Worm (Caenorhabditis elegans) whole organism, mixed stage, embryonic: Measurements from ENCODE around the gene H06I04.3.

Experiments
- M03D4.4 ChIP-seq: sonication (generic microtip); optimal IDR thresholded peaks from 2 replicates; lab custom pipeline; 2017; ENCODE audit warnings: mild to moderate bottlenecking, missing genetic modification characterization, missing compliant biosample characterization
- bed-3 ChIP-seq: fragments of 200-800 bp; sonication (Bioruptor generic); optimal IDR thresholded peaks from 3 replicates; lab custom pipeline; 2018; ENCODE audit warnings: mild to moderate bottlenecking, missing genetic modification characterization, moderate library complexity, missing compliant biosample characterization
- blmp-1 ChIP-seq: fragments of 150-350 bp; optimal IDR thresholded peaks from 2 replicates; lab custom pipeline; 2014; ENCODE audit warnings: missing biosample characterization, missing genetic modification characterization
- ceh-39 ChIP-seq: fragments of 150-350 bp; optimal IDR thresholded peaks from 2 replicates; lab custom pipeline; 2014; ENCODE audit warnings: missing biosample characterization, missing genetic modification characterization
- ceh-43 ChIP-seq: fragments of 200-800 bp; sonication (Bioruptor generic); optimal IDR thresholded peaks from 2 replicates; lab custom pipeline; 2018; ENCODE audit warnings: mild to moderate bottlenecking, missing genetic modification characterization, moderate library complexity, missing compliant biosample characterization
- ces-1 ChIP-seq: fragments of 150-350 bp; optimal IDR thresholded peaks from 2 replicates; lab custom pipeline; 2014; ENCODE audit warnings: missing biosample characterization, missing genetic modification reagents, missing genetic modification characterization
- cnd-1 ChIP-seq: fragments of 200-800 bp; sonication (Bioruptor generic); optimal IDR thresholded peaks from 2 replicates; lab custom pipeline; 2018; ENCODE audit warnings: mild to moderate bottlenecking, missing genetic modification characterization, missing compliant biosample characterization
- drap-1 ChIP-seq: fragments of 200-800 bp; sonication (Bioruptor generic); optimal IDR thresholded peaks from 3 replicates; lab custom pipeline; 2018; ENCODE audit warnings: mild to moderate bottlenecking, missing genetic modification characterization, missing compliant biosample characterization
- elt-1 ChIP-seq: sonication (generic microtip); optimal IDR thresholded peaks from 2 replicates; lab custom pipeline; 2017; ENCODE audit warnings: missing genetic modification characterization, mild to moderate bottlenecking, missing compliant biosample characterization, antibody characterized with exemption, moderate library complexity, borderline replicate concordance; ENCODE audit not compliant: insufficient read depth
- elt-3 ChIP-seq: fragments of 150-350 bp; optimal IDR thresholded peaks from 2 replicates; lab custom pipeline; 2014; ENCODE audit warnings: missing biosample characterization, missing genetic modification characterization
- flh-1 ChIP-seq: fragments of 200-800 bp; sonication (Bioruptor generic); optimal IDR thresholded peaks from 2 replicates; lab custom pipeline; 2018; ENCODE audit warnings: mild to moderate bottlenecking, missing genetic modification characterization, moderate library complexity, missing compliant biosample characterization
- ham-2 ChIP-seq: fragments of 200-800 bp; sonication (Bioruptor generic); optimal IDR thresholded peaks from 2 replicates; lab custom pipeline; 2018; ENCODE audit warnings: mild to moderate bottlenecking, missing genetic modification characterization, missing compliant biosample characterization
- hlh-1 ChIP-seq: fragments of 150-350 bp; optimal IDR thresholded peaks from 2 replicates; lab custom pipeline; 2014; ENCODE audit warnings: missing biosample characterization, missing genetic modification reagents, missing genetic modification characterization
- lin-13 ChIP-seq: fragments of 150-350 bp; optimal IDR thresholded peaks from 2 replicates; lab custom pipeline; 2014; ENCODE audit warnings: missing biosample characterization, missing genetic modification characterization
- mab-5 ChIP-seq: fragments of 150-350 bp; optimal IDR thresholded peaks from 2 replicates; lab custom pipeline; 2014; ENCODE audit warnings: missing biosample characterization, missing genetic modification characterization
- mep-1 ChIP-seq: fragments of 150-350 bp; optimal IDR thresholded peaks from 2 replicates; lab custom pipeline; 2017; ENCODE audit warnings: missing biosample characterization, missing genetic modification reagents, missing genetic modification characterization, inconsistent platforms
- mls-2 ChIP-seq: sonication (generic microtip); optimal IDR thresholded peaks from 2 replicates; lab custom pipeline; 2016; ENCODE audit warnings: mild to moderate bottlenecking, missing genetic modification characterization, moderate library complexity, missing compliant biosample characterization
- nhr-12 ChIP-seq: fragments of 150-350 bp; optimal IDR thresholded peaks from 2 replicates; lab custom pipeline; 2014; ENCODE audit warnings: missing biosample characterization, missing genetic modification characterization
- nhr-2 ChIP-seq: fragments of 150-350 bp; optimal IDR thresholded peaks from 2 replicates; lab custom pipeline; 2014; ENCODE audit warnings: missing biosample characterization, missing genetic modification characterization
- nhr-237 ChIP-seq: fragments of 150-350 bp; optimal IDR thresholded peaks from 2 replicates; lab custom pipeline; 2014; ENCODE audit warnings: missing biosample characterization, missing genetic modification characterization
- nhr-28 ChIP-seq: fragments of 150-350 bp; optimal IDR thresholded peaks from 2 replicates; lab custom pipeline; 2014; ENCODE audit warnings: missing biosample characterization, missing genetic modification characterization
- nhr-76 ChIP-seq: sonication (generic microtip); optimal IDR thresholded peaks from 2 replicates; lab custom pipeline; 2017; ENCODE audit warnings: missing biosample characterization, missing genetic modification characterization
- pha-4 ChIP-seq: fragments of 150-350 bp; optimal IDR thresholded peaks from 2 replicates; lab custom pipeline; 2018; ENCODE audit warnings: missing biosample characterization, missing genetic modification reagents, missing genetic modification characterization
- sem-2 ChIP-seq: fragments of 200-800 bp; sonication (Bioruptor generic); optimal IDR thresholded peaks from 2 replicates; lab custom pipeline; 2018; ENCODE audit warnings: mild to moderate bottlenecking, missing genetic modification characterization, missing compliant biosample characterization
- snpc-4 ChIP-seq: fragments of 150-350 bp; optimal IDR thresholded peaks from 2 replicates; lab custom pipeline; 2014; ENCODE audit warnings: missing biosample characterization, missing genetic modification characterization
- sptf-1 ChIP-seq: sonication (generic microtip); optimal IDR thresholded peaks from 2 replicates; lab custom pipeline; 2017; ENCODE audit warnings: mild to moderate bottlenecking, missing genetic modification characterization, moderate library complexity, missing compliant biosample characterization
- tbx-8 ChIP-seq: fragments of 200-800 bp; sonication (Bioruptor generic); optimal IDR thresholded peaks from 2 replicates; lab custom pipeline; 2018; ENCODE audit warnings: mild to moderate bottlenecking, missing genetic modification characterization, moderate library complexity, missing compliant biosample characterization
- unc-120 ChIP-seq: sonication (generic microtip); optimal IDR thresholded peaks from 2 replicates; lab custom pipeline; 2017; ENCODE audit warnings: missing genetic modification characterization, missing compliant biosample characterization; ENCODE audit not compliant: poor library complexity, severe bottlenecking
- unc-39 ChIP-seq: fragments of 150-350 bp; optimal IDR thresholded peaks from 2 replicates; lab custom pipeline; 2014; ENCODE audit warnings: missing biosample characterization, missing genetic modification characterization
- unc-62 ChIP-seq: fragments of 150-350 bp; optimal IDR thresholded peaks from 2 replicates; lab custom pipeline; 2014; ENCODE audit warnings: missing biosample characterization, missing genetic modification reagents, missing genetic modification characterization
- ztf-11 ChIP-seq: fragments of 150-350 bp; optimal IDR thresholded peaks from 2 replicates; lab custom pipeline; 2014; ENCODE audit warnings: missing biosample characterization, missing genetic modification characterization

Gene H06I04.3

ce11 chrIII:3055878-3056277, 14.4 kb upstream of the H06I04.3 start:
- TF ChIP-seq ces-1 (GFP tag; lab: Kevin White, UChicago) (no peak), ham-2 (GFP tag; lab: Kevin White, UChicago) (peak; percentile 6)

ce11 chrIII:3060262-3060661, 10.1 kb upstream of the H06I04.3 start, which contains the start of gene fipr-29:
Gene fipr-29 (minus strand): TSS chrIII:3060362.
- TF ChIP-seq blmp-1 (no peak), ham-2 (GFP tag; lab: Kevin White, UChicago) (no peak), nhr-2 (tag; lab: Kevin White, UChicago) (no peak), bed-3 (GFP tag; lab: Kevin White, UChicago) (no peak), unc-62 (GFP tag; lab: Kevin White, UChicago) (no peak), snpc-4 (no peak), hlh-1 (tag; lab: Kevin White, UChicago) (no peak), sem-2 (no peak), flh-1 (GFP tag; lab: Kevin White, UChicago) (no peak), ceh-43 (GFP tag; lab: Kevin White, UChicago) (no peak), nhr-76 (tag; lab: Kevin White, UChicago) (no peak), lin-13 (tag; lab: Kevin White, UChicago) (no peak), ztf-11 (tag; lab: Kevin White, UChicago) (no peak), pha-4 (tag; lab: Kevin White, UChicago) (no peak), mls-2 (tag; lab: Kevin White, UChicago) (no peak), nhr-28 (tag; lab: Kevin White, UChicago) (no peak), sptf-1 (tag; lab: Kevin White, UChicago) (no peak), ces-1 (GFP tag; lab: Kevin White, UChicago) (no peak), nhr-12 (tag; lab: Kevin White, UChicago) (no peak), mab-5 (no peak)

- TF ChIP-seq mab-5 (no peak), elt-1 (no peak), cnd-1 (tag; lab: Kevin White, UChicago) (no peak), drap-1 (GFP tag; lab: Kevin White, UChicago) (no peak), nhr-12 (tag; lab: Kevin White, UChicago) (no peak), bed-3 (GFP tag; lab: Kevin White, UChicago) (no peak), elt-3 (tag; lab: Kevin White, UChicago) (no peak), nhr-28 (tag; lab: Kevin White, UChicago) (no peak), ceh-39 (tag; lab: Kevin White, UChicago) (no peak), M03D4.4 (tag; lab: Kevin White, UChicago) (no peak), nhr-237 (tag; lab: Kevin White, UChicago) (no peak), unc-39 (tag; lab: Kevin White, UChicago) (no peak), mep-1 (tag; lab: Kevin White, UChicago) (no peak), mls-2 (tag; lab: Kevin White, UChicago) (no peak)
These were observed 9.0 kb upstream of the H06I04.3 start for ce11 chrIII:3061289-3061688.

ce11 chrIII:3063084-3063483, 7.2 kb upstream of the H06I04.3 start:
- TF ChIP-seq unc-120 (tag; lab: Kevin White, UChicago) (no peak), sptf-1 (tag; lab: Kevin White, UChicago) (no peak), snpc-4 (no peak), unc-39 (tag; lab: Kevin White, UChicago) (no peak), nhr-28 (tag; lab: Kevin White, UChicago) (no peak), drap-1 (GFP tag; lab: Kevin White, UChicago) (no peak)
- TF ChIP-seq, all 35 proteins: peak for 0

ce11 chrIII:3063565-3063964, 6.8 kb upstream of the H06I04.3 start:
- TF ChIP-seq tbx-8 (no peak), sptf-1 (tag; lab: Kevin White, UChicago) (no peak), bed-3 (GFP tag; lab: Kevin White, UChicago) (no peak), hlh-1 (tag; lab: Kevin White, UChicago) (no peak), mls-2 (tag; lab: Kevin White, UChicago) (no peak), elt-1 (no peak), unc-39 (tag; lab: Kevin White, UChicago) (no peak)
- TF ChIP-seq, all 35 proteins: peak for 0
